Worm (Caenorhabditis elegans) whole organism, L1 larva: ENCODE data around the gene B0563.8.
A peak's percentile ranks its signal among the peaks of the same experiment; 100 is the strongest.

Experiments used
- C04F5.9 ChIP-seq: sonication (generic microtip); optimal IDR thresholded peaks from 2 replicates; lab custom pipeline; 2016; ENCODE audit warnings: missing genetic modification characterization, missing compliant biosample characterization
- Y116A8C.19 ChIP-seq: sonication (generic microtip); optimal IDR thresholded peaks from 2 replicates; lab custom pipeline; 2016; ENCODE audit warnings: missing compliant biosample characterization, missing genetic modification characterization, borderline replicate concordance
- aly-2 ChIP-seq: fragments of 150-350 bp; optimal IDR thresholded peaks from 2 replicates; lab custom pipeline; 2014; ENCODE audit warnings: missing biosample characterization, missing genetic modification characterization
- ama-1 ChIP-seq: fragments of 150-350 bp; optimal IDR thresholded peaks from 2 replicates; lab custom pipeline; 2014
- ceh-63 ChIP-seq: fragments of 200-800 bp; sonication (Bioruptor generic); optimal IDR thresholded peaks from 2 replicates; lab custom pipeline; 2018; ENCODE audit warnings: mild to moderate bottlenecking, missing genetic modification characterization, missing compliant biosample characterization
- ceh-88 ChIP-seq: fragments of 200-800 bp; sonication (Bioruptor generic); IDR thresholded peaks from 2 replicates; pipeline ENCODE4 v1.3.6; 2022; ENCODE audit warnings: missing genetic modification characterization, missing compliant biosample characterization
- ceh-90 ChIP-seq: sonication (generic microtip); optimal IDR thresholded peaks from 2 replicates; lab custom pipeline; 2016; ENCODE audit warnings: missing genetic modification characterization, missing compliant biosample characterization
- dpl-1 ChIP-seq, 3 experiments: fragments of 150-350 bp in 2 of 3; sonication (generic microtip) in 1 of 3; optimal IDR thresholded peaks; 2 replicates each; lab custom pipeline; 2014 to 2017; ENCODE audit warnings: missing biosample characterization in 3 of 3, missing genetic modification characterization in 3 of 3, missing genetic modification reagents in 3 of 3
- efl-1 ChIP-seq, 4 experiments: fragments of 150-350 bp; optimal IDR thresholded peaks in 3 of 4; peaks in 1 of 4; 1 replicate in 1 of 4; 2 replicates in 3 of 4; lab custom pipeline; 2014; ENCODE audit warnings: missing biosample characterization in 2 of 4, missing genetic modification characterization in 2 of 4, missing genetic modification reagents in 2 of 4
- efl-3 ChIP-seq: fragments of 200-800 bp; sonication (Bioruptor generic); optimal IDR thresholded peaks from 2 replicates; lab custom pipeline; 2018; ENCODE audit warnings: mild to moderate bottlenecking, missing genetic modification characterization, missing compliant biosample characterization
- egl-27 ChIP-seq, 2 experiments: fragments of 150-350 bp in 1 of 2; sonication (generic microtip); optimal IDR thresholded peaks; 3 replicates each; lab custom pipeline; 2017 to 2018; ENCODE audit warnings: missing biosample characterization in 2 of 2, missing genetic modification characterization in 2 of 2, missing genetic modification reagents in 2 of 2
- fkh-10 ChIP-seq: sonication (generic microtip); optimal IDR thresholded peaks from 2 replicates; lab custom pipeline; 2017; ENCODE audit warnings: missing biosample characterization, missing genetic modification reagents, missing genetic modification characterization
- fos-1 ChIP-seq: fragments of 150-350 bp; optimal IDR thresholded peaks from 2 replicates; lab custom pipeline; 2014; ENCODE audit warnings: missing biosample characterization, missing genetic modification characterization
- grh-1 ChIP-seq: fragments of 200-800 bp; sonication (Bioruptor generic); IDR thresholded peaks from 2 replicates; pipeline ENCODE4 v1.3.6; 2022; ENCODE audit warnings: missing genetic modification reagents, missing genetic modification characterization, missing compliant biosample characterization
- hlh-17 ChIP-seq: fragments of 200-800 bp; sonication (Bioruptor generic); optimal IDR thresholded peaks from 2 replicates; lab custom pipeline; 2018; ENCODE audit warnings: missing genetic modification characterization, mild to moderate bottlenecking, missing compliant biosample characterization, moderate library complexity, borderline replicate concordance
- hpl-2 ChIP-seq: fragments of 150-350 bp; optimal IDR thresholded peaks from 2 replicates; lab custom pipeline; 2014; ENCODE audit warnings: missing biosample characterization, missing genetic modification reagents, missing genetic modification characterization
- isw-1 ChIP-seq: fragments of 200-800 bp; sonication (Bioruptor generic); IDR thresholded peaks from 2 replicates; pipeline ENCODE4 v1.3.6; 2022; ENCODE audit warnings: missing genetic modification characterization, missing compliant biosample characterization
- lin-13 ChIP-seq: fragments of 150-350 bp; optimal IDR thresholded peaks from 2 replicates; lab custom pipeline; 2014; ENCODE audit warnings: missing biosample characterization, missing genetic modification reagents, missing genetic modification characterization
- lin-35 ChIP-seq, 2 experiments: fragments of 150-350 bp; optimal IDR thresholded peaks; 2 replicates each; lab custom pipeline; 2014; ENCODE audit warnings: missing biosample characterization in 2 of 2, missing genetic modification characterization in 2 of 2, missing genetic modification reagents in 2 of 2
- lsy-2 ChIP-seq, 2 experiments: fragments of 150-350 bp; optimal IDR thresholded peaks; 2 replicates each; lab custom pipeline; 2014; ENCODE audit warnings: missing biosample characterization in 2 of 2, missing genetic modification characterization in 2 of 2
- mef-2 ChIP-seq: fragments of 150-350 bp; optimal IDR thresholded peaks from 2 replicates; lab custom pipeline; 2014; ENCODE audit warnings: missing biosample characterization, missing genetic modification characterization
- mep-1 ChIP-seq: fragments of 150-350 bp; optimal IDR thresholded peaks from 2 replicates; lab custom pipeline; 2014; ENCODE audit warnings: missing biosample characterization, missing genetic modification characterization
- nhr-19 ChIP-seq: fragments of 200-800 bp; sonication (Bioruptor generic); conservative IDR thresholded peaks from 2 replicates; pipeline ENCODE4 v1.3.6; 2022; ENCODE audit warnings: missing genetic modification characterization, missing compliant biosample characterization
- nhr-20 ChIP-seq: sonication (generic microtip); optimal IDR thresholded peaks from 2 replicates; lab custom pipeline; 2016; ENCODE audit warnings: mild to moderate bottlenecking, missing genetic modification characterization, missing compliant biosample characterization
- nhr-71 ChIP-seq: sonication (generic microtip); optimal IDR thresholded peaks from 2 replicates; lab custom pipeline; 2016; ENCODE audit warnings: mild to moderate bottlenecking, missing genetic modification characterization, moderate library complexity, missing compliant biosample characterization
- nhr-76 ChIP-seq: sonication (generic microtip); optimal IDR thresholded peaks from 2 replicates; lab custom pipeline; 2017; ENCODE audit warnings: missing biosample characterization, missing genetic modification characterization
- nhr-77 ChIP-seq: fragments of 150-350 bp; optimal IDR thresholded peaks from 2 replicates; lab custom pipeline; 2014; ENCODE audit warnings: missing biosample characterization, missing genetic modification characterization
- pax-3 ChIP-seq: fragments of 200-800 bp; sonication (Bioruptor generic); optimal IDR thresholded peaks from 2 replicates; lab custom pipeline; 2018; ENCODE audit warnings: mild to moderate bottlenecking, missing genetic modification characterization, moderate library complexity, missing compliant biosample characterization
- rnt-1 ChIP-seq: sonication (generic microtip); optimal IDR thresholded peaks from 2 replicates; lab custom pipeline; 2016; ENCODE audit warnings: mild to moderate bottlenecking, missing genetic modification characterization, moderate library complexity, missing compliant biosample characterization
- snu-23 ChIP-seq: sonication (generic microtip); optimal IDR thresholded peaks from 2 replicates; lab custom pipeline; 2016; ENCODE audit warnings: missing genetic modification characterization, missing compliant biosample characterization
- sptf-1 ChIP-seq: fragments of 150-350 bp; optimal IDR thresholded peaks from 2 replicates; lab custom pipeline; 2014; ENCODE audit warnings: missing biosample characterization, missing genetic modification characterization
- tbx-2 ChIP-seq: sonication (generic microtip); optimal IDR thresholded peaks from 2 replicates; lab custom pipeline; 2016; ENCODE audit warnings: missing genetic modification characterization, missing compliant biosample characterization
- tlp-1 ChIP-seq: fragments of 150-350 bp; optimal IDR thresholded peaks from 2 replicates; lab custom pipeline; 2014; ENCODE audit warnings: missing biosample characterization, missing genetic modification characterization
- unc-86 ChIP-seq: sonication (generic microtip); optimal IDR thresholded peaks from 2 replicates; lab custom pipeline; 2016; ENCODE audit warnings: missing genetic modification characterization, missing compliant biosample characterization
- zag-1 ChIP-seq: fragments of 150-350 bp; optimal IDR thresholded peaks from 2 replicates; lab custom pipeline; 2014; ENCODE audit warnings: missing biosample characterization, missing genetic modification characterization
- zip-4 ChIP-seq: fragments of 200-800 bp; sonication (Bioruptor generic); optimal IDR thresholded peaks from 2 replicates; lab custom pipeline; 2018; ENCODE audit warnings: mild to moderate bottlenecking, missing genetic modification characterization, moderate library complexity, missing compliant biosample characterization

Gene B0563.8

ce11 chrX:9180823-9181222 lies 6.5 kb upstream of the B0563.8 start, which contains the start of gene Y81B9A.4:
Gene Y81B9A.4 (minus strand): TSS chrX:9180923.
- TF ChIP-seq pax-3 (no peak), unc-86 (tag; lab: Kevin White, UChicago) (no peak), ama-1 (lab: Kevin White, UChicago) (no peak), sptf-1 (tag; lab: Kevin White, UChicago) (no peak), nhr-76 (tag; lab: Kevin White, UChicago) (no peak), Y116A8C.19 (tag; lab: Kevin White, UChicago) (no peak), nhr-19 (GFP tag; lab: Robert Waterston, UW) (no peak), lsy-2 (tag; optimal IDR thresholded peaks at IDR 0.05; lab: Kevin White, UChicago) (no peak), hpl-2 (GFP tag; lab: Kevin White, UChicago) (no peak), C04F5.9 (tag; lab: Kevin White, UChicago) (no peak), zag-1 (no peak), hlh-17 (GFP tag; lab: Kevin White, UChicago) (no peak), egl-27 (tag; optimal IDR thresholded peaks at IDR 0.05; lab: Kevin White, UChicago) (no peak), isw-1 (GFP tag; lab: Robert Waterston, UW) (no peak)

ce11 chrX:9172733-9173132 lies 1.6 kb downstream of the B0563.8 start:
- TF ChIP-seq fkh-10 (GFP tag; lab: Kevin White, UChicago) (no peak), mef-2 (tag; lab: Kevin White, UChicago) (no peak), tlp-1 (tag; lab: Kevin White, UChicago) (no peak), lin-13 (GFP tag; lab: Kevin White, UChicago) (no peak), ceh-88 (no peak), efl-3 (no peak), fos-1 (no peak), nhr-77 (tag; lab: Kevin White, UChicago) (no peak), nhr-71 (tag; lab: Kevin White, UChicago) (no peak), aly-2 (tag; lab: Kevin White, UChicago) (no peak), rnt-1 (no peak), ceh-63 (GFP tag; lab: Kevin White, UChicago) (no peak), nhr-20 (tag; lab: Kevin White, UChicago) (no peak), ceh-90 (tag; lab: Kevin White, UChicago) (no peak), lin-35 (GFP tag; optimal IDR thresholded peaks at IDR 0.05; lab: Kevin White, UChicago) (no peak), tbx-2 (tag; lab: Kevin White, UChicago) (no peak), grh-1 (GFP tag; lab: Robert Waterston, UW) (no peak), dpl-1 (GFP tag; optimal IDR thresholded peaks at IDR 0.05; lab: Kevin White, UChicago) (no peak)

- no peak for TF ChIP-seq C04F5.9 (tag; lab: Kevin White, UChicago)
- no peak for TF ChIP-seq ama-1 (lab: Kevin White, UChicago)
- no peak for TF ChIP-seq nhr-76 (tag; lab: Kevin White, UChicago)
- TF ChIP-seq snu-23 (GFP tag; lab: Kevin White, UChicago) = no peak
- TF ChIP-seq zip-4 (GFP tag; lab: Kevin White, UChicago) = no peak
- no peak for TF ChIP-seq tlp-1 (tag; lab: Kevin White, UChicago)
Observed at ce11 chrX:9172278-9172677, 2.0 kb downstream of the B0563.8 start, which contains the start of gene B0563.18. Gene B0563.18 (plus strand): TSS chrX:9172578.

ce11 chrX:9171241-9171640 lies 3.1 kb downstream of the B0563.8 start, which contains the start of gene B0563.1:
Gene B0563.1 (plus strand): TSS chrX:9171541.
- TF ChIP-seq mep-1 (tag; lab: Kevin White, UChicago) = no peak
- TF ChIP-seq mef-2 (tag; lab: Kevin White, UChicago) = no peak
- no peak for TF ChIP-seq efl-1 (optimal IDR thresholded peaks at IDR 0.05; lab: Kevin White, UChicago)
- peak in 1 of 2 experiments; percentile 24 for TF ChIP-seq efl-1 (GFP tag; optimal IDR thresholded peaks at IDR 0.05 in 1 of 2; lab: Kevin White, UChicago)
- TF ChIP-seq fos-1 = no peak
